Fruit fly (Drosophila melanogaster) whole organism, embryonic: ENCODE measurements around the gene Gnf1.

Experiments
- Abd-B ChIP-seq: fragments of 200-800 bp; sonication (Bioruptor generic); optimal IDR thresholded peaks from 2 replicates; lab custom pipeline; 2018; ENCODE audit warnings: missing biosample characterization, mild to moderate bottlenecking, missing genetic modification characterization, moderate library complexity
- Atf-2 ChIP-seq: fragments of 200-800 bp; sonication (Bioruptor generic); optimal IDR thresholded peaks from 2 replicates; lab custom pipeline; 2016; ENCODE audit warnings: missing biosample characterization, missing genetic modification characterization
- B-H1 ChIP-seq: fragments of 200-800 bp; sonication (Bioruptor generic); IDR thresholded peaks from 3 replicates; pipeline ENCODE4 v1.3.6; 2022; ENCODE audit warnings: missing biosample characterization, missing genetic modification characterization
- B-H2 ChIP-seq: fragments of 200-800 bp; sonication (Bioruptor generic); optimal IDR thresholded peaks from 2 replicates; lab custom pipeline; 2018; ENCODE audit warnings: missing biosample characterization, mild to moderate bottlenecking, missing genetic modification characterization
- CG10147 ChIP-seq: fragments of 200-800 bp; sonication (Bioruptor generic); optimal IDR thresholded peaks from 2 replicates; lab custom pipeline; 2019; ENCODE audit warnings: missing biosample characterization, mild to moderate bottlenecking, missing genetic modification characterization, moderate library complexity
- CG11456 ChIP-seq: fragments of 200-800 bp; sonication (Bioruptor generic); IDR thresholded peaks from 3 replicates; pipeline ENCODE4 v1.3.6; 2022; ENCODE audit warnings: missing biosample characterization, missing genetic modification characterization
- CG11504 ChIP-seq: fragments of 200-800 bp; sonication (Bioruptor generic); optimal IDR thresholded peaks from 3 replicates; lab custom pipeline; 2019; ENCODE audit warnings: missing biosample characterization, mild to moderate bottlenecking, missing genetic modification characterization, moderate library complexity
- CG15514 ChIP-seq: fragments of 200-800 bp; sonication (Bioruptor generic); optimal IDR thresholded peaks from 3 replicates; lab custom pipeline; 2017; ENCODE audit warnings: missing biosample characterization, missing genetic modification characterization, mild to moderate bottlenecking, moderate library complexity, missing genetic modification reagents
- CG1603 ChIP-seq: fragments of 200-800 bp; sonication (Bioruptor generic); optimal IDR thresholded peaks from 2 replicates; lab custom pipeline; 2019; ENCODE audit warnings: missing biosample characterization, mild to moderate bottlenecking, missing genetic modification characterization, moderate library complexity
- CG1832 ChIP-seq: fragments of 200-800 bp; sonication (Bioruptor generic); optimal IDR thresholded peaks from 2 replicates; lab custom pipeline; 2017; ENCODE audit warnings: missing biosample characterization, mild to moderate bottlenecking, missing genetic modification characterization, inconsistent platforms
- CG18764 ChIP-seq: fragments of 200-800 bp; sonication (Bioruptor generic); optimal IDR thresholded peaks from 3 replicates; lab custom pipeline; 2016; ENCODE audit warnings: missing biosample characterization, missing genetic modification characterization
- CG2202 ChIP-seq: fragments of 200-800 bp; sonication (Bioruptor generic); optimal IDR thresholded peaks from 2 replicates; lab custom pipeline; 2018; ENCODE audit warnings: missing biosample characterization, mild to moderate bottlenecking, missing genetic modification characterization
- CG2712 ChIP-seq: fragments of 200-800 bp; optimal IDR thresholded peaks from 3 replicates; lab custom pipeline; 2019; ENCODE audit warnings: missing biosample characterization, mild to moderate bottlenecking, missing genetic modification characterization, moderate library complexity
- CG31441 ChIP-seq: fragments of 200-800 bp; sonication (Bioruptor generic); IDR thresholded peaks from 2 replicates; pipeline ENCODE4 v1.3.6; 2022; ENCODE audit warnings: missing biosample characterization, missing genetic modification characterization
- CG32532 ChIP-seq: fragments of 200-800 bp; sonication (Bioruptor generic); IDR thresholded peaks from 2 replicates; pipeline ENCODE4 v1.3.6; 2022; ENCODE audit warnings: missing biosample characterization, missing genetic modification characterization
- CG34376 ChIP-seq: fragments of 200-800 bp; sonication (Bioruptor generic); optimal IDR thresholded peaks from 2 replicates; lab custom pipeline; 2018; ENCODE audit warnings: missing biosample characterization, mild to moderate bottlenecking, missing genetic modification characterization
- CG3847 ChIP-seq: fragments of 200-800 bp; sonication (Bioruptor generic); IDR thresholded peaks from 2 replicates; pipeline ENCODE4 v1.3.6; 2022; ENCODE audit warnings: missing biosample characterization, missing genetic modification characterization
- CG5953 ChIP-seq: fragments of 200-800 bp; sonication (Bioruptor generic); IDR thresholded peaks from 2 replicates; pipeline ENCODE4 v1.3.6; 2022; ENCODE audit warnings: missing biosample characterization, missing genetic modification characterization
- CG6272 ChIP-seq: fragments of 200-800 bp; sonication (Bioruptor generic); IDR thresholded peaks from 2 replicates; pipeline ENCODE4 v1.3.6; 2022; ENCODE audit warnings: missing biosample characterization, missing genetic modification characterization
- CG6765 ChIP-seq: fragments of 200-800 bp; sonication (Bioruptor generic); optimal IDR thresholded peaks from 3 replicates; lab custom pipeline; 2017; ENCODE audit warnings: missing biosample characterization, mild to moderate bottlenecking, missing genetic modification characterization
- CG6854 ChIP-seq: fragments of 200-800 bp; sonication (Bioruptor generic); optimal IDR thresholded peaks from 3 replicates; lab custom pipeline; 2017; ENCODE audit warnings: missing biosample characterization, mild to moderate bottlenecking, missing genetic modification characterization
- CG7271 ChIP-seq: fragments of 200-800 bp; sonication (Bioruptor generic); optimal IDR thresholded peaks from 2 replicates; lab custom pipeline; 2018; ENCODE audit warnings: missing biosample characterization, mild to moderate bottlenecking, missing genetic modification characterization, moderate library complexity
- CG7963 ChIP-seq: fragments of 200-800 bp; sonication (Bioruptor generic); IDR thresholded peaks from 3 replicates; pipeline ENCODE4 v1.3.6; 2022; ENCODE audit warnings: missing biosample characterization, missing genetic modification characterization; ENCODE audit not compliant: partially characterized antibody
- CG8281 ChIP-seq: fragments of 200-800 bp; sonication (Bioruptor generic); optimal IDR thresholded peaks from 2 replicates; lab custom pipeline; 2018; ENCODE audit warnings: missing biosample characterization, mild to moderate bottlenecking, missing genetic modification characterization, moderate library complexity
- CG8290 ChIP-seq, 3 experiments: fragments of 200-800 bp; sonication (Bioruptor generic); optimal IDR thresholded peaks; 2 replicates each; lab custom pipeline; 2016 to 2019; ENCODE audit warnings: missing biosample characterization in 3 of 3, missing genetic modification characterization in 3 of 3, mild to moderate bottlenecking in 2 of 3, moderate library complexity in 1 of 3
- CG8388 ChIP-seq: fragments of 200-800 bp; sonication (Bioruptor generic); optimal IDR thresholded peaks from 2 replicates; lab custom pipeline; 2019; ENCODE audit warnings: missing biosample characterization, mild to moderate bottlenecking, missing genetic modification characterization, moderate library complexity
- CG8765 ChIP-seq: fragments of 200-800 bp; sonication (Bioruptor generic); IDR thresholded peaks from 2 replicates; pipeline ENCODE4 v1.3.6; 2022; ENCODE audit warnings: missing biosample characterization, missing genetic modification characterization
- CG8944 ChIP-seq: fragments of 200-800 bp; sonication (Bioruptor generic); optimal IDR thresholded peaks from 3 replicates; lab custom pipeline; 2016; ENCODE audit warnings: missing biosample characterization, missing genetic modification characterization
- CoRest ChIP-seq: fragments of 200-800 bp; sonication (Bioruptor generic); optimal IDR thresholded peaks from 3 replicates; lab custom pipeline; 2018; ENCODE audit warnings: missing biosample characterization, mild to moderate bottlenecking, missing genetic modification characterization, moderate library complexity
- Dip3 ChIP-seq: fragments of 200-800 bp; sonication (Bioruptor generic); optimal IDR thresholded peaks from 3 replicates; lab custom pipeline; 2016; ENCODE audit warnings: missing biosample characterization, missing genetic modification characterization
- H2.0 ChIP-seq: fragments of 200-800 bp; sonication (Bioruptor generic); IDR thresholded peaks from 2 replicates; pipeline ENCODE4 v1.3.6; 2022; ENCODE audit warnings: missing biosample characterization, missing genetic modification characterization
- HLHmδ ChIP-seq: fragments of 200-800 bp; sonication (Bioruptor generic); optimal IDR thresholded peaks from 2 replicates; lab custom pipeline; 2018; ENCODE audit warnings: missing biosample characterization, mild to moderate bottlenecking, missing genetic modification characterization, moderate library complexity
- MBD-R2 ChIP-seq: fragments of 200-800 bp; sonication (Bioruptor generic); IDR thresholded peaks from 2 replicates; pipeline ENCODE4 v1.3.6; 2022; ENCODE audit warnings: missing biosample characterization, missing genetic modification characterization
- Nf-YA ChIP-seq: fragments of 200-800 bp; sonication (Bioruptor generic); IDR thresholded peaks from 2 replicates; pipeline ENCODE4 v1.3.6; 2022; ENCODE audit warnings: missing biosample characterization, missing genetic modification characterization
- Ptx1 ChIP-seq: fragments of 200-800 bp; sonication (Bioruptor generic); IDR thresholded peaks from 2 replicates; pipeline ENCODE4 v1.3.6; 2022; ENCODE audit warnings: missing biosample characterization, missing genetic modification characterization
- bigmax ChIP-seq: fragments of 200-800 bp; sonication (Bioruptor generic); optimal IDR thresholded peaks from 2 replicates; lab custom pipeline; 2018; ENCODE audit warnings: missing biosample characterization, mild to moderate bottlenecking, missing genetic modification characterization
- ci ChIP-seq: fragments of 200-800 bp; sonication (Bioruptor generic); IDR thresholded peaks from 3 replicates; pipeline ENCODE4 v1.3.6; 2022; ENCODE audit warnings: missing biosample characterization, missing genetic modification characterization
- h ChIP-seq: fragments of >200 bp; optimal IDR thresholded peaks from 2 replicates; lab custom pipeline; 2017
- inv ChIP-seq: fragments of 200-800 bp; sonication (Bioruptor generic); IDR thresholded peaks from 2 replicates; pipeline ENCODE4 v1.3.6; 2022; ENCODE audit warnings: missing biosample characterization, missing genetic modification characterization; ENCODE audit not compliant: partially characterized antibody
- kay ChIP-seq: fragments of 200-800 bp; sonication (Bioruptor generic); optimal IDR thresholded peaks from 2 replicates; lab custom pipeline; 2016; ENCODE audit warnings: missing biosample characterization, missing genetic modification characterization
- lab ChIP-seq: fragments of 200-800 bp; sonication (Bioruptor generic); optimal IDR thresholded peaks from 3 replicates; lab custom pipeline; 2017; ENCODE audit warnings: missing biosample characterization, missing genetic modification characterization, mild to moderate bottlenecking, moderate library complexity, missing genetic modification reagents
- otp ChIP-seq: fragments of 200-800 bp; sonication (Bioruptor generic); IDR thresholded peaks from 3 replicates; pipeline ENCODE4, ENCODE4 v1.3.6; 2022; ENCODE audit warnings: missing biosample characterization, missing genetic modification characterization
- pfk ChIP-seq: fragments of 200-800 bp; sonication (Bioruptor generic); optimal IDR thresholded peaks from 2 replicates; lab custom pipeline; 2018; ENCODE audit warnings: missing biosample characterization, mild to moderate bottlenecking, missing genetic modification characterization, moderate library complexity
- prd ChIP-seq, 3 experiments: fragments of >200 bp in 2 of 3; fragments of 200-800 bp in 1 of 3; sonication (Bioruptor generic) in 1 of 3; optimal IDR thresholded peaks in 2 of 3; IDR thresholded peaks in 1 of 3; 2 replicates in 2 of 3; 3 replicates in 1 of 3; pipeline versions ENCODE4 v1.3.6 to Lab custom; 2017 to 2022; ENCODE audit warnings: missing biosample characterization in 1 of 3, missing genetic modification characterization in 1 of 3
- rib ChIP-seq: fragments of 200-800 bp; sonication (Bioruptor generic); IDR thresholded peaks from 2 replicates; pipeline ENCODE4 v1.3.6; 2022; ENCODE audit warnings: missing biosample characterization, missing genetic modification characterization
- tin ChIP-seq: fragments of 200-800 bp; sonication (Bioruptor generic); optimal IDR thresholded peaks from 3 replicates; lab custom pipeline; 2016; ENCODE audit warnings: missing biosample characterization, missing genetic modification characterization
- toy ChIP-seq: fragments of 200-800 bp; sonication (Bioruptor generic); IDR thresholded peaks from 2 replicates; pipeline ENCODE4 v1.3.6; 2022; ENCODE audit warnings: missing biosample characterization, missing genetic modification characterization
- tup ChIP-seq: fragments of 200-800 bp; sonication (Bioruptor generic); optimal IDR thresholded peaks from 2 replicates; lab custom pipeline; 2016; ENCODE audit warnings: missing biosample characterization, mild to moderate bottlenecking, missing genetic modification characterization, moderate library complexity
- zf30C ChIP-seq: fragments of 200-800 bp; sonication (Bioruptor generic); optimal IDR thresholded peaks from 3 replicates; lab custom pipeline; 2018; ENCODE audit warnings: missing biosample characterization, mild to moderate bottlenecking, missing genetic modification characterization

The Gnf1 gene

DNA sequence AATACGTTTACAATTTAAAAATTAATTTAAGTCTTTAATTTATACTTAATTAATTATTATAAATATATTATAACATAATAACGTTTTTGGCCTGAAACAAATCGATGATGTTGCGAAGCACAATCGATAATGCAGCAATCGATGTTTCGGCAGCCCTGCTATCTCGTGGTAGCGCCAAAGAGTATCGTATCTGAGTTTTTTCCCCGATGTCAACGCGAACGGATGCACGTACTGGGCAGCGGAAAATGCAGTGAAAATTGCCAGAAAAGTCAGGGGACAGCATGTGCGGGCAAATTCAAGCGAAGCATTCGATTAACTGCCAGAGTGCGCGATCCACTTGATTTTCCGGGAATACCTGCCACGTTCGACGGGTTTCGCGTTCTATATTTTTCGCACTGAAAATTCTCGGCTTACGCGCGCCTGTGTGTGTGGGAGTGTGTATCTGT, 4.0 kb downstream of the Gnf1 start, which contains the start of gene Cdep (continued):
- TF ChIP-seq tup (GFP tag; lab: Kevin White, UChicago), result peak; percentile 1
- TF ChIP-seq CG5953 (GFP tag; lab: Robert Waterston, UW), result 0 out of 2 replicates have a peak, but pooled peaks have one; percentile 27
- TF ChIP-seq CG31441 (GFP tag; lab: Robert Waterston, UW), result peak; percentile 49
- TF ChIP-seq CG6854 (GFP tag; lab: Kevin White, UChicago), result no peak
- TF ChIP-seq CG34376 (GFP tag; lab: Kevin White, UChicago), result peak; percentile 60
- peak; percentile 32; the same call in 1 of the 2 replicates for TF ChIP-seq H2.0 (GFP tag; lab: Robert Waterston, UW)
- TF ChIP-seq CG32532 (GFP tag; lab: Robert Waterston, UW), result 0 out of 2 replicates have a peak, but pooled peaks have one; percentile 36
- peak; percentile 41 for TF ChIP-seq bigmax (GFP tag; lab: Kevin White, UChicago)
- no peak for TF ChIP-seq kay (GFP tag; lab: Kevin White, UChicago)
- TF ChIP-seq CG1603 (tag; lab: Kevin White, UChicago), result peak; percentile 56
- TF ChIP-seq CG6272 (GFP tag; lab: Robert Waterston, UW), result peak; percentile 63; the same call in 1 of the 2 replicates
- no peak for TF ChIP-seq toy (GFP tag; lab: Robert Waterston, UW)
- no peak for TF ChIP-seq CG8765 (GFP tag; lab: Robert Waterston, UW)
- peak; percentile 20 for TF ChIP-seq rib (GFP tag; lab: Robert Waterston, UW)
- peak; percentile 27 for TF ChIP-seq CG8290 (GFP tag; optimal IDR thresholded peaks at IDR 0.05; lab: Kevin White, UChicago)
- peak in 1 of 2 experiments; percentile 74 for TF ChIP-seq CG8290 (tag; optimal IDR thresholded peaks at IDR 0.05; lab: Kevin White, UChicago)
- peak; percentile 38 for TF ChIP-seq CG18764 (GFP tag; lab: Kevin White, UChicago)
- 0 out of 3 replicates have a peak, but pooled peaks have one; percentile 31 for TF ChIP-seq otp (GFP tag; lab: Robert Waterston, UW)
- TF ChIP-seq Abd-B (GFP tag; lab: Kevin White, UChicago), result peak; percentile 8
- no peak for TF ChIP-seq Nf-YA (GFP tag; lab: Robert Waterston, UW)
- peak; percentile 34 for TF ChIP-seq CG8388 (GFP tag; lab: Kevin White, UChicago)
- no peak for TF ChIP-seq Atf-2 (GFP tag; lab: Kevin White, UChicago)
- TF ChIP-seq ci (GFP tag; lab: Robert Waterston, UW), result 0 out of 3 replicates have a peak, but pooled peaks have one; percentile 54
- peak; percentile 47 for TF ChIP-seq HLHmδ (GFP tag; lab: Kevin White, UChicago)
- TF ChIP-seq CG11504 (tag; lab: Kevin White, UChicago), result peak; percentile 81
- peak; percentile 21 for TF ChIP-seq CG10147 (GFP tag; lab: Kevin White, UChicago)
- TF ChIP-seq Dip3 (GFP tag; lab: Kevin White, UChicago), result no peak
- no peak for TF ChIP-seq CG7271 (tag; lab: Kevin White, UChicago)
- peak; percentile 35 for TF ChIP-seq CoRest (tag; lab: Kevin White, UChicago)
- TF ChIP-seq prd (optimal IDR thresholded peaks at IDR 0.05; lab: Kevin White, UChicago), result no peak
- TF ChIP-seq prd (GFP tag; IDR thresholded peaks at IDR 0.05; lab: Robert Waterston, UW), result peak; percentile 55; the same call in 2 of the 3 replicates
- no peak for TF ChIP-seq CG11456 (GFP tag; lab: Robert Waterston, UW)
- peak; percentile 90 for TF ChIP-seq inv
- peak; percentile 53 for TF ChIP-seq pfk (GFP tag; lab: Kevin White, UChicago)
- peak; percentile 64 for TF ChIP-seq CG15514 (GFP tag; lab: Kevin White, UChicago)
- TF ChIP-seq CG8281 (tag; lab: Kevin White, UChicago), result no peak
- no peak for TF ChIP-seq CG1832 (GFP tag; lab: Kevin White, UChicago)
- TF ChIP-seq CG7963, result peak; percentile 91
- peak; percentile 41 for TF ChIP-seq tin (GFP tag; lab: Kevin White, UChicago)
- 0 out of 2 replicates have a peak, but pooled peaks have one; percentile 30 for TF ChIP-seq Ptx1 (GFP tag; lab: Robert Waterston, UW)
- peak; percentile 37; the same call in 1 of the 2 replicates for TF ChIP-seq MBD-R2 (GFP tag; lab: Robert Waterston, UW)
- TF ChIP-seq CG6765, result peak; percentile 60
- peak; percentile 69 for TF ChIP-seq CG2712
- no peak; the same call in 2 of the 3 replicates for TF ChIP-seq B-H1
- peak; percentile 4 for TF ChIP-seq zf30C (GFP tag; lab: Kevin White, UChicago)
- peak; percentile 64 for TF ChIP-seq lab
- peak; percentile 35 for TF ChIP-seq CG8944 (GFP tag; lab: Kevin White, UChicago)
- 0 out of 2 replicates have a peak, but pooled peaks have one; percentile 6 for TF ChIP-seq CG3847 (GFP tag; lab: Robert Waterston, UW)
- no peak for TF ChIP-seq h (lab: Kevin White, UChicago)
- peak; percentile 80 for TF ChIP-seq B-H2 (GFP tag; lab: Kevin White, UChicago)
- peak; percentile 21 for TF ChIP-seq CG2202 (tag; lab: Kevin White, UChicago)
